Worm (Caenorhabditis elegans) whole organism, L4/young adult: ENCODE results near the gene mrps-18C.
"Not testable (repeated sequence)": the region's sequence is repeated elsewhere in the genome, so short reads cannot be mapped to it uniquely, and the experiment has no call there.

ENCODE experiments used
- W03F9.2 ChIP-seq: fragments of 150-350 bp; optimal IDR thresholded peaks from 2 replicates; lab custom pipeline; 2014; ENCODE audit warnings: missing biosample characterization, missing genetic modification characterization
- dao-5 ChIP-seq: sonication (generic microtip); optimal IDR thresholded peaks from 2 replicates; lab custom pipeline; 2016; ENCODE audit warnings: missing genotype, missing genetic modification characterization, moderate library complexity, missing compliant biosample characterization
- him-1 ChIP-seq: sonication (generic microtip); optimal IDR thresholded peaks from 2 replicates; lab custom pipeline; 2016; ENCODE audit warnings: missing genotype, missing genetic modification reagents, missing genetic modification characterization, missing compliant biosample characterization

The mrps-18C gene

ce11 chrIII:4950345-4950744, 15.0 kb downstream of the mrps-18C start:
- no peak for TF ChIP-seq W03F9.2 (tag; lab: Kevin White, UChicago)
- no peak for TF ChIP-seq dao-5 (tag; lab: Kevin White, UChicago)
- TF ChIP-seq him-1 (tag; lab: Kevin White, UChicago): peak; percentile 27

DNA sequence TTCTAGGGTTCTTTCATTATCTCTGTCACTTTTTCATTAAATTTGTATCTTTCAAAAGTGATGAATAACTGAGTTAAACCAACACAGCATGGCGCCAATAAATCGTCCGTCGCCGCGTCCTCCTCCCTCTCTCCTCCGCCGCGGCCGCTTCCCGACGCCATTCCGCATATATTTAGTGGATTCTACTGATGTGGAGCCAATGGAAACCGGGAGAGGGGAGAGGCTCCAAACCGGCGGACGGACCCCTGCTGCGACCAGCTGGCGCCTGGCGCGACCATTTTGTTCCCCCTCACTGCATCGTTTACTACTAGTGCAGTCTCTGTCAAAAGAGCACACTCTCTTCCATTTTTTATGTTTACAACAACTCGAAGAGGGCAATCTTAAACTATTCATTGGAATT, 15.8 kb downstream of the mrps-18C start:
- TF ChIP-seq W03F9.2 (tag; lab: Kevin White, UChicago): no peak
- no peak for TF ChIP-seq dao-5 (tag; lab: Kevin White, UChicago)
- no peak for TF ChIP-seq him-1 (tag; lab: Kevin White, UChicago)

ce11 chrIII:4951824-4952223, 16.4 kb downstream of the mrps-18C start, which contains the start of gene flh-2:
Gene flh-2 (plus strand): TSS chrIII:4952124.
- TF ChIP-seq W03F9.2 (tag; lab: Kevin White, UChicago) (no peak), dao-5 (tag; lab: Kevin White, UChicago) (no peak), him-1 (tag; lab: Kevin White, UChicago) (no peak)

ce11 chrIII:4952970-4953369, 17.6 kb downstream of the mrps-18C start:
- TF ChIP-seq W03F9.2 (tag; lab: Kevin White, UChicago): no peak
- TF ChIP-seq dao-5 (tag; lab: Kevin White, UChicago): no peak
- TF ChIP-seq him-1 (tag; lab: Kevin White, UChicago): no peak

- TF ChIP-seq W03F9.2 (tag; lab: Kevin White, UChicago) (no peak), him-1 (tag; lab: Kevin White, UChicago) (no peak), dao-5 (tag; lab: Kevin White, UChicago) (no peak)
Measured at ce11 chrIII:4956566-4956965, 21.2 kb downstream of the mrps-18C start, which contains the start of gene C26E6.1. Gene C26E6.1 (plus strand): TSS chrIII:4956866.

DNA sequence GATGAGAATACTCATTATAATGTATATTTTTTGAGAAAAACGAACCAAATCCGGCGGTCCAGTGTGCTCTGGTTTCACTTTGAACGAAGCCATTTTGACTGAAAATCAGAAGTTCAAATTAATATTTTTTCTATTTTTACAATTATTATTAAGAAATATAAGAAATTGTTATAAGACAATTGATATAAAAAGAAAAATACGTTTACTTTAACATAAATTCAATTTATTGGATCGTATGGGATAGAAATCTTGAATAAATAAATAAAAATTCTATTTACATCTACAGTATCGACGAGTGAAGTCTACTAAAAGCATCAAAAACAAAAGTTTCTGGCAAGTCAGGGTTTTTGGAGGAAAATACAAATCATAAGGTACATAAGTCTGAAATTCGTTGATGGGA, 24.8 kb downstream of the mrps-18C start, which contains the start of gene C27F2.4:
C27F2.4 (minus strand) TSS at position 101 of the 400 bp plus-strand sequence.
- TF ChIP-seq dao-5 (tag; lab: Kevin White, UChicago): no peak

DNA sequence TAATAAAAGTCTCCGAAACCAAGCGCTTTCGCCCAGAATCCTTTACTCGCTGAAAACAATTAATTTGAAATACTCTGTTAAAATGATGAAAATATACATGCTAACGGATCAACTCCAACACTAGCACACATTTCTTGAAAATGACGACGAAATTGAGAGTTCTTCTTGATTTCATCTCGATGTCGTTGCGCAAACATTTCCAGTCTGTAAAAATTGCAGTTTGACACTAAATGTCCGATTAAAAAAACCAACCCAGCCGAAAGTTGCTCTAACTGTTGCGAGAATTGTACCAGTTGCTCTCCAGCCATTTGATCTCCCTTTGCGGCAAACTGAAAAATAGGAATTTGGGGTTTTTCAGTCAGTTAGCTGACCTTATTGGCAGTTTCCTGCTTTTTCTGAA, 25.9 kb downstream of the mrps-18C start:
- no peak for TF ChIP-seq him-1 (tag; lab: Kevin White, UChicago)
- TF ChIP-seq dao-5 (tag; lab: Kevin White, UChicago): no peak
- no peak for TF ChIP-seq W03F9.2 (tag; lab: Kevin White, UChicago)

DNA sequence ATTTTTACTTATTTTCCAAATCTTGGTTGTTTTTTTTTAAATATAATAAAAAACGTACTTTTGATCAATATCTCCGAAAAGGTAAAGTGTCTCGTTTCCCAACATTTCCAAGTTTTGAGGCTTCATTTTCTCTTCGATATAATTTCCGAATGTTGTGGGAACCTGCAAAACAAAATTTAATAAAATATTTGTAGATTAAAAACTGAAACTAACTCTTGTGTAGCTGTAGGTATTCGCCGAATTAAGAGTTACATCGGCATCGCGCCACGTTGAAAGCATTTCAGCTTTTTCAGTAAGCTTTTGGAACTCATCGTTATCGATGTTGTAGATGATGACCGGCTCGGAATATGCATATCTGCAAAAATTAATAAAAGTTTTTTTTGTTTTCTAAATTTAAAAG, 27.0 kb downstream of the mrps-18C start, which contains the start of gene vps-22:
vps-22 (minus strand) TSS at position 101 of the 400 bp plus-strand sequence.
- TF ChIP-seq dao-5 (tag; lab: Kevin White, UChicago) (no peak), W03F9.2 (tag; lab: Kevin White, UChicago) (no peak), him-1 (tag; lab: Kevin White, UChicago) (no peak)

- TF ChIP-seq dao-5 (tag; lab: Kevin White, UChicago) (no peak), him-1 (tag; lab: Kevin White, UChicago) (peak; percentile 85), W03F9.2 (tag; lab: Kevin White, UChicago) (peak; percentile 93)
Measured at ce11 chrIII:4962886-4963285, 27.5 kb downstream of the mrps-18C start, which contains the start of gene C27F2.9. Gene C27F2.9 (minus strand): TSS chrIII:4963044.

- TF ChIP-seq dao-5 (tag; lab: Kevin White, UChicago) (no peak), him-1 (tag; lab: Kevin White, UChicago) (no peak), W03F9.2 (tag; lab: Kevin White, UChicago) (no peak)
Measured at ce11 chrIII:4965271-4965670, 29.9 kb downstream of the mrps-18C start, which contains the start of gene nca-2. Gene nca-2 (plus strand): TSS chrIII:4965571.

DNA sequence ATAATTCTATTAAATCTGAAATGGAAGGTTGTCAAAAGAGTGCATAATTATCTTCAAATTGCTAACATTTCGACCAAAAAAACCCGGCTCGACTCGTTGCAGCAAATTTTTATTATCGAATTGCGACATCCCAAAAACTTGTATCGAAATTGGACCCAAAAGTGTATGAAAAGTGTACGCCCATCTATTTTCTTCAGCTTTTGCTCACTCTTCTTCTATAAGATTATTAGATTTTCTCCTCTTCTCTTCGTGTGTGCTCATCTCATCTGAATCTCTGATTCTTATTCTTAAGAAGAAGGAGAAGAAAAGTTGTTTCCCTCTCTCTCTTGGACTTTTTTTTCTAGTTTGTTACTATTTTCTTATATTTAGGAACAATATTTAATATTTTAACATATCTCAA, 31.9 kb downstream of the mrps-18C start:
- no peak for TF ChIP-seq W03F9.2 (tag; lab: Kevin White, UChicago)
- no peak for TF ChIP-seq dao-5 (tag; lab: Kevin White, UChicago)
- TF ChIP-seq him-1 (tag; lab: Kevin White, UChicago): no peak

DNA sequence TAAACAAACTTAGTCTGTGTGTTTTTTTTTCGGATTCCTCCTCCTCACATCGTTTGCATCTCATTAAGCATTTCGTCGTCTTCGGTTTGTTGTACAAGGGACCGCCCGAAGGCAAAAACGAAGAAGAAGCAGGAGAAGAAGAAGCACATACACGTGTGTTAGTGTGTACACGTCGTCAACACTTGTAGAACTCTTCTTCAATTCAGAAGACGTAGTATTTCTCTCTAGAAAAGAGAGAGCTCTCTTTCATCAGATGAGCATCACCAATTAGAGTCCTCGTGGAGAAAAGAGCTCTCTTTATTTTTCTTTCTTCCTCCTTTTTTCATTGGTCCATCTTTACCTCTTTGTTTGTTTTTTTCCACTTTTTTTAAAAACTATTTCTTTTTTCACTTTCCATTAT, 32.8 kb downstream of the mrps-18C start:
- no peak for TF ChIP-seq W03F9.2 (tag; lab: Kevin White, UChicago)
- no peak for TF ChIP-seq him-1 (tag; lab: Kevin White, UChicago)
- TF ChIP-seq dao-5 (tag; lab: Kevin White, UChicago): no peak

- not testable (repeated sequence) for TF ChIP-seq dao-5, W03F9.2, him-1 (tag; lab: Kevin White, UChicago)
Measured at ce11 chrIII:4980367-4980766, 45.0 kb downstream of the mrps-18C start, which contains the start of gene C27F2.6. Gene C27F2.6 (minus strand): TSS chrIII:4980467.

DNA sequence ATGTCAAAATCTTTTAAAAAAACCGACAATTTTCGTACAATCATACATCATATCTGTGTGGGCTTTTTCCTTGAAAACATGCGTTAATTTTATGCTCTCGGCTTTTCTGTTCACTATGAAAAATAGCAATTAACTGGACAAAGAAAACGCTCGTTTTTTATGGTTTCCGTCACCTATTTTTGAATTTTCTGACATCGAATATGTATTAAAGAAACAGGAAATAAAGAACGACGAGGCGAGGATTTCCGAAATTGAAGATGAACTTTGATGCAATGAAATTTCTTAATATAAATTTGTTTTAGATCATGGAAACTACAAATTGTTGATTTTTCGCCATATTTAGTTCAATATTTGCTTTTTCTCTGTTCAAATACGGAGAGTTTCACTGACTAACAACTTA, 48.6 kb downstream of the mrps-18C start:
- TF ChIP-seq him-1 (tag; lab: Kevin White, UChicago) (no peak), W03F9.2 (tag; lab: Kevin White, UChicago) (no peak), dao-5 (tag; lab: Kevin White, UChicago) (no peak)
